Worm (Caenorhabditis elegans): ENCODE measurements around the gene fubl-2.
A peak's percentile ranks its signal among the peaks of the same experiment; 100 is the strongest.

The fubl-2 gene

ce11 chrIII:7073801-7074386 lies 13.6 kb downstream of the fubl-2 start, which contains the start of gene ZK418.5 (continued):
- TF ChIP-seq hlh-4 (tag; optimal IDR thresholded peaks at IDR 0.05) (no peak), ceh-82 (tag; optimal IDR thresholded peaks at IDR 0.05) (peak; percentile 29 to 68 (median 42)), snpc-4 (tag; optimal IDR thresholded peaks at IDR 0.05) (peak; percentile 25), lin-39 (tag; optimal IDR thresholded peaks at IDR 0.05) (peak; percentile 15), rnt-1 (tag; optimal IDR thresholded peaks at IDR 0.05) (peak; percentile 78), fkh-8 (tag; optimal IDR thresholded peaks at IDR 0.05) (no peak), nhr-47 (tag; optimal IDR thresholded peaks at IDR 0.05) (peak; percentile 75), F16B12.6 (tag; optimal IDR thresholded peaks at IDR 0.05) (peak; percentile 66), aly-2 (tag; optimal IDR thresholded peaks at IDR 0.05) (peak; percentile 20), efl-1 (optimal IDR thresholded peaks at IDR 0.05) (peak; percentile 97 to 99), efl-1 (GFP tag; optimal IDR thresholded peaks at IDR 0.05 in 1 of 2) (peak; percentile 97 to 100), blmp-1 (tag; optimal IDR thresholded peaks at IDR 0.05) (peak; percentile 6), sup-37 (GFP tag; optimal IDR thresholded peaks at IDR 0.05) (no peak), lsy-2 (tag; optimal IDR thresholded peaks at IDR 0.05) (peak; percentile 73 to 82), unc-86 (tag; optimal IDR thresholded peaks at IDR 0.05) (peak; percentile 36), dsc-1 (tag; optimal IDR thresholded peaks at IDR 0.05) (no peak), mep-1 (tag; optimal IDR thresholded peaks at IDR 0.05) (peak; percentile 42), tbx-2 (tag; optimal IDR thresholded peaks at IDR 0.05) (peak; percentile 37)

- TF ChIP-seq mdl-1 (tag; optimal IDR thresholded peaks at IDR 0.05) = no peak
- TF ChIP-seq nhr-11 (tag; optimal IDR thresholded peaks at IDR 0.05) = no peak
- no peak for TF ChIP-seq irx-1 (tag; optimal IDR thresholded peaks at IDR 0.05)
- no peak for TF ChIP-seq hlh-4 (tag; optimal IDR thresholded peaks at IDR 0.05)
- no peak for TF ChIP-seq elt-2 (tag; optimal IDR thresholded peaks at IDR 0.05)
- no peak for TF ChIP-seq isw-1 (GFP tag; IDR thresholded peaks at IDR 0.05)
- TF ChIP-seq unc-86 (tag; optimal IDR thresholded peaks at IDR 0.05) = no peak
- no peak for TF ChIP-seq fkh-4 (tag; optimal IDR thresholded peaks at IDR 0.05; ENCODE audit: borderline replicate concordance)
- no peak for TF ChIP-seq C04F5.9 (tag; optimal IDR thresholded peaks at IDR 0.05)
- no peak for TF ChIP-seq mef-2 (tag; optimal IDR thresholded peaks at IDR 0.05)
- no peak for TF ChIP-seq unc-98 (GFP tag; IDR thresholded peaks at IDR 0.05)
- TF ChIP-seq pag-3 (tag; optimal IDR thresholded peaks at IDR 0.05; ENCODE audit: borderline replicate concordance, insufficient read depth) = no peak
- no peak for TF ChIP-seq rnt-1 (tag; optimal IDR thresholded peaks at IDR 0.05)
These were observed 15.1 kb downstream of the fubl-2 start, which contains the start of gene lin-37 for ce11 chrIII:7072452-7072851. Gene lin-37, minus strand, starts transcription at chrIII:7072552.

ce11 chrIII:7069981-7070380 lies 17.6 kb downstream of the fubl-2 start, which contains the start of gene tmem-17:
Gene tmem-17, plus strand, starts transcription at chrIII:7070281.
- no peak for TF ChIP-seq vab-15 (tag; optimal IDR thresholded peaks at IDR 0.05)
- no peak for TF ChIP-seq C16A3.4 (tag; optimal IDR thresholded peaks at IDR 0.05)
- TF ChIP-seq egl-27 (tag; optimal IDR thresholded peaks at IDR 0.05) = no peak
- TF ChIP-seq dsc-1 (tag; optimal IDR thresholded peaks at IDR 0.05) = no peak
- TF ChIP-seq unc-86 (tag; optimal IDR thresholded peaks at IDR 0.05) = no peak
- no peak for TF ChIP-seq nhr-11 (tag; optimal IDR thresholded peaks at IDR 0.05)
- no peak for TF ChIP-seq xbp-1 (tag; optimal IDR thresholded peaks at IDR 0.05)
- no peak for TF ChIP-seq aly-2 (tag; optimal IDR thresholded peaks at IDR 0.05)

- TF ChIP-seq unc-130 (tag; optimal IDR thresholded peaks at IDR 0.05) (peak; percentile 45), nhr-20 (tag; optimal IDR thresholded peaks at IDR 0.05) (peak; percentile 41), F16B12.6 (tag; optimal IDR thresholded peaks at IDR 0.05) (peak; percentile 88), xbp-1 (tag; optimal IDR thresholded peaks at IDR 0.05) (peak; percentile 42), mep-1 (tag; optimal IDR thresholded peaks at IDR 0.05) (peak; percentile 62), swsn-7 (tag; optimal IDR thresholded peaks at IDR 0.05) (peak; percentile 32), fkh-10 (GFP tag; optimal IDR thresholded peaks at IDR 0.05) (no peak), fos-1 (tag; optimal IDR thresholded peaks at IDR 0.05) (no peak), sptf-1 (tag; optimal IDR thresholded peaks at IDR 0.05) (no peak), unc-86 (tag; optimal IDR thresholded peaks at IDR 0.05) (no peak), nhr-19 (GFP tag; conservative IDR thresholded peaks at IDR 0.05) (peak; percentile 27; the same call in 1 of the 2 replicates), aly-2 (tag; optimal IDR thresholded peaks at IDR 0.05) (peak; percentile 2), fkh-8 (tag; optimal IDR thresholded peaks at IDR 0.05) (peak; percentile 34), blmp-1 (tag; optimal IDR thresholded peaks at IDR 0.05) (peak; percentile 23), nhr-85 (tag) (peak; percentile 57), lin-15B (tag; optimal IDR thresholded peaks at IDR 0.05) (no peak), snpc-4 (tag; optimal IDR thresholded peaks at IDR 0.05) (no peak), skn-1 (tag; optimal IDR thresholded peaks at IDR 0.05) (peak; percentile 75), ceh-82 (tag; optimal IDR thresholded peaks at IDR 0.05) (peak in 1 of 3 experiments; percentile 51), lir-3 (tag; optimal IDR thresholded peaks at IDR 0.05; ENCODE audit: poor library complexity) (peak; percentile 11), nhr-47 (tag; optimal IDR thresholded peaks at IDR 0.05) (peak; percentile 57), ets-5 (GFP tag; IDR thresholded peaks at IDR 0.05) (no peak), lsy-2 (tag; optimal IDR thresholded peaks at IDR 0.05) (peak; percentile 51 to 79), efl-1 (optimal IDR thresholded peaks at IDR 0.05) (peak; percentile 90 to 94), efl-1 (GFP tag; optimal IDR thresholded peaks at IDR 0.05 in 1 of 2) (peak; percentile 93 to 99)
These were observed 18.9 kb downstream of the fubl-2 start, which contains the start of the genes ubc-18 and R01H2.8 for ce11 chrIII:7068520-7069113. Gene ubc-18, minus strand, starts transcription at chrIII:7068570. Gene R01H2.8, plus strand, starts transcription at chrIII:7069063.
